Worm (Caenorhabditis elegans) whole organism, young adult: ENCODE data around the gene C56E6.4.

Experiments
- B0261.1 ChIP-seq: sonication (generic microtip); optimal IDR thresholded peaks from 2 replicates; lab custom pipeline; 2016; ENCODE audit warnings: mild to moderate bottlenecking, missing genetic modification characterization, moderate library complexity, missing compliant biosample characterization
- C17E4.6 ChIP-seq: fragments of 200-800 bp; sonication (Bioruptor generic); IDR thresholded peaks from 2 replicates; pipeline ENCODE4 v1.3.6; 2022; ENCODE audit warnings: missing genetic modification reagents, missing genetic modification characterization, missing compliant biosample characterization
- F22D6.2 ChIP-seq: sonication (generic microtip); optimal IDR thresholded peaks from 2 replicates; lab custom pipeline; 2016; ENCODE audit warnings: mild to moderate bottlenecking, missing genetic modification characterization, missing compliant biosample characterization
- F23B12.7 ChIP-seq: sonication (generic microtip); optimal IDR thresholded peaks from 2 replicates; lab custom pipeline; 2017; ENCODE audit warnings: missing genetic modification characterization, mild to moderate bottlenecking, missing compliant biosample characterization, antibody characterized with exemption, moderate library complexity; ENCODE audit not compliant: insufficient read depth
- F33H1.4 ChIP-seq: fragments of 200-800 bp; sonication (Bioruptor generic); IDR thresholded peaks from 2 replicates; pipeline ENCODE4 v1.3.6; 2022; ENCODE audit warnings: missing genetic modification reagents, missing genetic modification characterization, missing compliant biosample characterization
- F52B5.7 ChIP-seq: sonication (generic microtip); optimal IDR thresholded peaks from 2 replicates; lab custom pipeline; 2016; ENCODE audit warnings: mild to moderate bottlenecking, missing genetic modification characterization, missing compliant biosample characterization
- K11D2.4 ChIP-seq: fragments of 200-800 bp; sonication (Bioruptor generic); IDR thresholded peaks from 2 replicates; pipeline ENCODE4 v1.3.6; 2022; ENCODE audit warnings: missing genetic modification reagents, missing genetic modification characterization, missing compliant biosample characterization
- K12H6.12 ChIP-seq: fragments of 200-800 bp; sonication (Bioruptor generic); optimal IDR thresholded peaks from 2 replicates; lab custom pipeline; 2018; ENCODE audit warnings: mild to moderate bottlenecking, missing genetic modification characterization, missing compliant biosample characterization
- ama-1 ChIP-seq, 3 experiments: fragments of 150-350 bp in 1 of 3; sonication (generic microtip) in 2 of 3; optimal IDR thresholded peaks; 2 replicates each; lab custom pipeline; 2014 to 2018; ENCODE audit warnings: missing biosample characterization in 2 of 3, missing genetic modification characterization in 2 of 3, missing genetic modification reagents in 2 of 3
- attf-3 ChIP-seq: fragments of 200-800 bp; sonication (Bioruptor generic); conservative IDR thresholded peaks from 2 replicates; pipeline ENCODE4 v1.3.6; 2022; ENCODE audit warnings: missing genetic modification reagents, missing genetic modification characterization, missing compliant biosample characterization
- attf-6 ChIP-seq: fragments of 200-800 bp; sonication (Bioruptor generic); IDR thresholded peaks from 2 replicates; pipeline ENCODE4 v1.3.6; 2022; ENCODE audit warnings: missing genetic modification reagents, missing genetic modification characterization, missing compliant biosample characterization
- bed-2 ChIP-seq: fragments of 200-800 bp; sonication (Bioruptor generic); IDR thresholded peaks from 2 replicates; pipeline ENCODE4 v1.3.6; 2022; ENCODE audit warnings: missing genetic modification reagents, missing genetic modification characterization, missing compliant biosample characterization
- cebp-1 ChIP-seq, 2 experiments: fragments of 200-800 bp in 1 of 2; sonication (Bioruptor generic) in 1 of 2; sonication (generic microtip) in 1 of 2; IDR thresholded peaks in 1 of 2; optimal IDR thresholded peaks in 1 of 2; 2 replicates each; pipeline versions ENCODE4 v1.3.6 to Lab custom; 2017 to 2022; ENCODE audit warnings: missing compliant biosample characterization in 2 of 2, missing genetic modification characterization in 2 of 2, mild to moderate bottlenecking in 1 of 2, missing genetic modification reagents in 1 of 2, moderate library complexity in 1 of 2
- cebp-2 ChIP-seq: fragments of 200-800 bp; sonication (Bioruptor generic); IDR thresholded peaks from 2 replicates; pipeline ENCODE4 v1.3.6; 2022; ENCODE audit warnings: missing genetic modification characterization, missing compliant biosample characterization
- ceh-27 ChIP-seq: fragments of 200-800 bp; sonication (Bioruptor generic); optimal IDR thresholded peaks from 2 replicates; lab custom pipeline; 2018; ENCODE audit warnings: mild to moderate bottlenecking, missing genetic modification characterization, moderate library complexity, missing compliant biosample characterization
- ceh-40 ChIP-seq: fragments of 200-800 bp; sonication (Bioruptor generic); IDR thresholded peaks from 2 replicates; pipeline ENCODE4 v1.3.6; 2022; ENCODE audit warnings: missing genetic modification characterization, missing compliant biosample characterization
- ceh-58 ChIP-seq: fragments of 200-800 bp; sonication (Bioruptor generic); IDR thresholded peaks from 2 replicates; pipeline ENCODE4 v1.3.6; 2022; ENCODE audit warnings: missing genetic modification characterization, missing compliant biosample characterization
- egl-18 ChIP-seq: fragments of 200-800 bp; sonication (Bioruptor generic); IDR thresholded peaks from 2 replicates; pipeline ENCODE4 v1.3.6; 2022; ENCODE audit warnings: missing genetic modification reagents, missing genetic modification characterization, missing compliant biosample characterization
- egl-44 ChIP-seq: fragments of 200-800 bp; sonication (Bioruptor generic); IDR thresholded peaks from 2 replicates; pipeline ENCODE4 v1.3.6; 2022; ENCODE audit warnings: missing genetic modification reagents, missing genetic modification characterization, missing compliant biosample characterization
- ekl-4 ChIP-seq: fragments of 200-800 bp; sonication (Bioruptor generic); IDR thresholded peaks from 2 replicates; pipeline ENCODE4 v1.3.6; 2022; ENCODE audit warnings: missing genetic modification reagents, missing genetic modification characterization, missing compliant biosample characterization
- fkh-3 ChIP-seq: sonication (generic microtip); optimal IDR thresholded peaks from 2 replicates; lab custom pipeline; 2016; ENCODE audit warnings: mild to moderate bottlenecking, missing genetic modification characterization, missing compliant biosample characterization
- hlh-26 ChIP-seq: fragments of 200-800 bp; sonication (Bioruptor generic); conservative IDR thresholded peaks from 2 replicates; pipeline ENCODE4 v1.3.6; 2022; ENCODE audit warnings: missing genetic modification reagents, missing genetic modification characterization, missing compliant biosample characterization
- hmg-1.2 ChIP-seq: fragments of 200-800 bp; sonication (Bioruptor generic); IDR thresholded peaks from 2 replicates; pipeline ENCODE4 v1.3.6; 2022; ENCODE audit warnings: missing genetic modification reagents, missing genetic modification characterization, missing compliant biosample characterization
- hsf-1 ChIP-seq: fragments of 200-800 bp; sonication (Bioruptor generic); IDR thresholded peaks from 2 replicates; pipeline ENCODE4 v1.3.6; 2022; ENCODE audit warnings: missing genetic modification reagents, missing genetic modification characterization, missing compliant biosample characterization
- let-526 ChIP-seq: fragments of 200-800 bp; sonication (Bioruptor generic); IDR thresholded peaks from 2 replicates; pipeline ENCODE4 v1.3.6; 2022; ENCODE audit warnings: missing genetic modification reagents, missing genetic modification characterization, missing compliant biosample characterization
- lin-35 ChIP-seq, 3 experiments: fragments of 150-350 bp in 2 of 3; sonication (generic microtip) in 1 of 3; optimal IDR thresholded peaks; 2 replicates each; lab custom pipeline; 2014 to 2018; ENCODE audit warnings: missing biosample characterization in 3 of 3, missing genetic modification characterization in 3 of 3, missing genetic modification reagents in 3 of 3
- lir-1 ChIP-seq: fragments of 200-800 bp; sonication (Bioruptor generic); conservative IDR thresholded peaks from 2 replicates; pipeline ENCODE4 v1.3.6; 2022; ENCODE audit warnings: missing genetic modification reagents, missing genetic modification characterization, missing compliant biosample characterization
- madf-3 ChIP-seq: fragments of 200-800 bp; sonication (Bioruptor generic); IDR thresholded peaks from 2 replicates; pipeline ENCODE4 v1.3.6; 2022; ENCODE audit warnings: missing genetic modification reagents, missing genetic modification characterization, missing compliant biosample characterization
- mel-28 ChIP-seq: sonication (generic microtip); optimal IDR thresholded peaks from 2 replicates; lab custom pipeline; 2016; ENCODE audit warnings: borderline replicate concordance, mild to moderate bottlenecking, missing genetic modification characterization, missing compliant biosample characterization
- mes-4 ChIP-seq: sonication (generic microtip); optimal IDR thresholded peaks from 2 replicates; lab custom pipeline; 2016; ENCODE audit warnings: missing genotype, missing genetic modification characterization, missing compliant biosample characterization
- nfya-1 ChIP-seq: sonication (generic microtip); optimal IDR thresholded peaks from 2 replicates; lab custom pipeline; 2017; ENCODE audit warnings: antibody characterized with exemption, missing compliant biosample characterization, missing genetic modification characterization, borderline replicate concordance; ENCODE audit not compliant: insufficient read depth
- nfya-2 ChIP-seq: fragments of 200-800 bp; sonication (Bioruptor generic); IDR thresholded peaks from 2 replicates; pipeline ENCODE4 v1.3.6; 2022; ENCODE audit warnings: missing genetic modification reagents, missing genetic modification characterization, missing compliant biosample characterization
- nhr-179 ChIP-seq: sonication (generic microtip); optimal IDR thresholded peaks from 2 replicates; lab custom pipeline; 2016; ENCODE audit warnings: mild to moderate bottlenecking, missing genetic modification characterization, missing compliant biosample characterization
- nhr-27 ChIP-seq: fragments of 200-800 bp; sonication (Bioruptor generic); optimal IDR thresholded peaks from 2 replicates; lab custom pipeline; 2018; ENCODE audit warnings: mild to moderate bottlenecking, missing genetic modification characterization, moderate library complexity, missing compliant biosample characterization
- nhr-80 ChIP-seq: sonication (generic microtip); optimal IDR thresholded peaks from 2 replicates; lab custom pipeline; 2016; ENCODE audit warnings: missing genetic modification characterization, missing compliant biosample characterization
- nhr-90 ChIP-seq: sonication (generic microtip); optimal IDR thresholded peaks from 2 replicates; lab custom pipeline; 2016; ENCODE audit warnings: missing genotype, mild to moderate bottlenecking, missing genetic modification characterization, missing compliant biosample characterization
- pha-4 ChIP-seq: fragments of 150-350 bp; sonication (generic microtip); optimal IDR thresholded peaks from 2 replicates; lab custom pipeline; 2014; ENCODE audit warnings: missing biosample characterization, missing genetic modification reagents, missing genetic modification characterization
- rec-8 ChIP-seq, 2 experiments: sonication (generic microtip); optimal IDR thresholded peaks; 2 replicates each; lab custom pipeline; 2016; ENCODE audit warnings: mild to moderate bottlenecking in 2 of 2, missing genetic modification characterization in 2 of 2, missing genetic modification reagents in 2 of 2, missing genotype in 2 of 2, missing biosample characterization in 1 of 2, missing compliant biosample characterization in 1 of 2, moderate library complexity in 1 of 2
- sea-2 ChIP-seq: fragments of 200-800 bp; sonication (Bioruptor generic); IDR thresholded peaks from 2 replicates; pipeline ENCODE4 v1.3.6; 2022; ENCODE audit warnings: missing genetic modification characterization, missing compliant biosample characterization
- snpc-1.3 ChIP-seq: sonication (generic microtip); optimal IDR thresholded peaks from 2 replicates; lab custom pipeline; 2017; ENCODE audit warnings: missing genetic modification characterization, mild to moderate bottlenecking, missing compliant biosample characterization, antibody characterized with exemption, moderate library complexity, missing genotype, missing genetic modification reagents; ENCODE audit not compliant: insufficient read depth
- snpc-3.4 ChIP-seq: sonication (generic microtip); optimal IDR thresholded peaks from 2 replicates; lab custom pipeline; 2017; ENCODE audit warnings: missing genetic modification characterization, mild to moderate bottlenecking, missing compliant biosample characterization, antibody characterized with exemption, moderate library complexity, missing genotype, missing genetic modification reagents
- tbp1 ChIP-seq: fragments of 200-800 bp; sonication (Bioruptor generic); optimal IDR thresholded peaks from 2 replicates; lab custom pipeline; 2018; ENCODE audit warnings: mild to moderate bottlenecking, missing genetic modification characterization, missing compliant biosample characterization
- zim-3 ChIP-seq: sonication (generic microtip); optimal IDR thresholded peaks from 2 replicates; lab custom pipeline; 2017; ENCODE audit warnings: mild to moderate bottlenecking, missing genetic modification characterization, moderate library complexity, missing compliant biosample characterization
- ztf-18 ChIP-seq: sonication (generic microtip); optimal IDR thresholded peaks from 2 replicates; lab custom pipeline; 2016; ENCODE audit warnings: missing genotype, mild to moderate bottlenecking, missing genetic modification characterization, missing compliant biosample characterization
- ztf-22 ChIP-seq: fragments of 200-800 bp; sonication (Bioruptor generic); optimal IDR thresholded peaks from 2 replicates; lab custom pipeline; 2018; ENCODE audit warnings: mild to moderate bottlenecking, missing genetic modification characterization, moderate library complexity, missing compliant biosample characterization
- ztf-6 ChIP-seq: fragments of 200-800 bp; sonication (Bioruptor generic); IDR thresholded peaks from 2 replicates; pipeline ENCODE4 v1.3.6; 2022; ENCODE audit warnings: missing genetic modification reagents, missing genetic modification characterization, missing compliant biosample characterization

C56E6.4 gene

ce11 chrII:6491817-6492452 lies 36.6 kb downstream of the C56E6.4 start, which contains the start of the genes T28D9.11 and T28D9.1 (continued):
- TF ChIP-seq attf-6 (GFP tag; lab: Robert Waterston, UW) (no peak), ztf-22 (GFP tag; lab: Kevin White, UChicago) (peak; percentile 43), mes-4 (tag; lab: Kevin White, UChicago) (no peak), K12H6.12 (peak; percentile 64), nhr-90 (tag; lab: Kevin White, UChicago) (no peak), ceh-27 (GFP tag; lab: Kevin White, UChicago) (peak; percentile 71), hsf-1 (no peak), F33H1.4 (GFP tag; lab: Robert Waterston, UW) (peak; percentile 49), ztf-18 (peak; percentile 6), attf-3 (GFP tag; lab: Robert Waterston, UW) (0 out of 2 replicates have a peak, but pooled peaks have one; percentile 28), B0261.1 (tag; lab: Kevin White, UChicago) (no peak), C17E4.6 (no peak), nfya-1 (tag; lab: Kevin White, UChicago) (no peak), let-526 (GFP tag; lab: Robert Waterston, UW) (no peak), cebp-2 (no peak), lir-1 (GFP tag; lab: Robert Waterston, UW) (no peak), mel-28 (no peak), ztf-6 (GFP tag; lab: Robert Waterston, UW) (no peak), rec-8 (tag; optimal IDR thresholded peaks at IDR 0.05; lab: Kevin White, UChicago) (no peak), snpc-3.4 (tag; lab: Kevin White, UChicago) (no peak), hmg-1.2 (GFP tag; lab: Robert Waterston, UW) (peak; percentile 28; the same call in 1 of the 2 replicates), nhr-80 (no peak), nhr-179 (tag; lab: Kevin White, UChicago) (no peak), ceh-58 (GFP tag; lab: Robert Waterston, UW) (no peak), ekl-4 (GFP tag; lab: Robert Waterston, UW) (0 out of 2 replicates have a peak, but pooled peaks have one; percentile 35), F22D6.2 (tag; lab: Kevin White, UChicago) (no peak), sea-2 (GFP tag; lab: Robert Waterston, UW) (no peak), fkh-3 (no peak), egl-44 (GFP tag; lab: Robert Waterston, UW) (peak; percentile 35; the same call in 1 of the 2 replicates), F23B12.7 (tag; lab: Kevin White, UChicago) (no peak), lin-35 (GFP tag; optimal IDR thresholded peaks at IDR 0.05; lab: Kevin White, UChicago) (peak in 1 of 3 experiments; percentile 45), hlh-26 (no peak), ceh-40 (GFP tag; lab: Robert Waterston, UW) (no peak), snpc-1.3 (tag; lab: Kevin White, UChicago) (no peak), nhr-27 (tag; lab: Kevin White, UChicago) (no peak), egl-18 (0 out of 2 replicates have a peak, but pooled peaks have one; percentile 40), nfya-2 (no peak), ama-1 (optimal IDR thresholded peaks at IDR 0.05; lab: Kevin White, UChicago) (no peak), ama-1 (GFP tag; optimal IDR thresholded peaks at IDR 0.05; lab: Kevin White, UChicago) (no peak), tbp1 (no peak), bed-2 (GFP tag; lab: Robert Waterston, UW) (0 out of 2 replicates have a peak, but pooled peaks have one; percentile 76), K11D2.4 (peak; percentile 46; the same call in 1 of the 2 replicates), cebp-1 (GFP tag; IDR thresholded peaks at IDR 0.05; lab: Robert Waterston, UW) (no peak; the same call in 1 of the 2 replicates), cebp-1 (tag; optimal IDR thresholded peaks at IDR 0.05; lab: Kevin White, UChicago) (peak; percentile 57), madf-3 (GFP tag; lab: Robert Waterston, UW) (no peak), F52B5.7 (tag; lab: Kevin White, UChicago) (peak; percentile 11), pha-4 (tag; lab: Kevin White, UChicago) (no peak), zim-3 (tag; lab: Kevin White, UChicago) (no peak)
